Worm (Caenorhabditis elegans) whole organism, L2 larva: ENCODE results near the gene sre-26.

Experiments used
- ama-1 ChIP-seq: fragments of 150-350 bp; optimal IDR thresholded peaks from 2 replicates; lab custom pipeline; 2018; ENCODE audit warnings: inconsistent platforms
- ceh-82 ChIP-seq: fragments of 150-350 bp; optimal IDR thresholded peaks from 2 replicates; lab custom pipeline; 2014; ENCODE audit warnings: missing biosample characterization, missing genetic modification characterization
- egl-27 ChIP-seq: sonication (generic microtip); optimal IDR thresholded peaks from 3 replicates; lab custom pipeline; 2017; ENCODE audit warnings: missing biosample characterization, missing genetic modification reagents, missing genetic modification characterization
- elt-1 ChIP-seq: fragments of 150-350 bp; optimal IDR thresholded peaks from 2 replicates; lab custom pipeline; 2014; ENCODE audit warnings: missing biosample characterization, missing genetic modification characterization
- lin-39 ChIP-seq: fragments of 150-350 bp; optimal IDR thresholded peaks from 2 replicates; lab custom pipeline; 2014; ENCODE audit warnings: missing biosample characterization, missing genetic modification reagents, missing genetic modification characterization
- mdl-1 ChIP-seq, 2 experiments: fragments of 150-350 bp in 1 of 2; sonication (generic microtip) in 1 of 2; optimal IDR thresholded peaks; 2 replicates each; lab custom pipeline; 2017; ENCODE audit warnings: missing biosample characterization in 2 of 2, missing genetic modification characterization in 2 of 2
- nhr-11 ChIP-seq: fragments of 150-350 bp; optimal IDR thresholded peaks from 2 replicates; lab custom pipeline; 2014; ENCODE audit warnings: missing biosample characterization, missing genetic modification characterization
- nhr-23 ChIP-seq: fragments of 150-350 bp; optimal IDR thresholded peaks from 2 replicates; lab custom pipeline; 2014; ENCODE audit warnings: missing biosample characterization, missing genetic modification reagents, missing genetic modification characterization
- nhr-237 ChIP-seq: fragments of 150-350 bp; optimal IDR thresholded peaks from 2 replicates; lab custom pipeline; 2014; ENCODE audit warnings: missing biosample characterization, missing genetic modification characterization
- nhr-77 ChIP-seq: fragments of 150-350 bp; optimal IDR thresholded peaks from 2 replicates; lab custom pipeline; 2014; ENCODE audit warnings: missing biosample characterization, missing genetic modification characterization
- zag-1 ChIP-seq: fragments of 150-350 bp; optimal IDR thresholded peaks from 2 replicates; lab custom pipeline; 2014; ENCODE audit warnings: missing biosample characterization, missing genetic modification characterization

DNA sequence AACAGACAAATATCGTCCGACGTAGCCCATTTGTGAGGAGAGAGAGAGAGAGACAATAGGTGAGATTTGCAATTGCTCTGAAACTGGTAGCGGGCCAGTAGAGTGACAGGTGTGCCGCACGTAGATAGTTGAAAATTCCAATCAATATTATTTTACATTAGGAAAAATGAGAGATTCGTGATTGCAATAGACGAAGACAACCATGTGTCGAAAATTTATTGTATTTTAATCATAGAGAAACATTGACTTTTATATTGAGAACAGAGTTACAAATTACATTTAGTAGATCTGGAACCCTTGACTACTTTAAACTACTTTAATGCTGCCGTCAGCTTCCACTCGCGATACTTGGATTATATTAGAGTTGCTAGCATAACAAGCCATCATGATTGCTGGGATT is 8.0 kb downstream of the sre-26 start, which contains the start of gene Y57A10C.1:
- no peak for TF ChIP-seq nhr-23 (tag; lab: Kevin White, UChicago)
- TF ChIP-seq zag-1 = no peak
- no peak for TF ChIP-seq ceh-82 (tag; lab: Kevin White, UChicago)
- TF ChIP-seq nhr-237 = no peak
- no peak for TF ChIP-seq mdl-1 (tag; optimal IDR thresholded peaks at IDR 0.05; lab: Kevin White, UChicago)
- no peak for TF ChIP-seq nhr-11 (tag; lab: Kevin White, UChicago)
- TF ChIP-seq egl-27 (tag; lab: Kevin White, UChicago) = no peak
- no peak for TF ChIP-seq nhr-77 (tag; lab: Kevin White, UChicago)
- no peak for TF ChIP-seq elt-1 (tag; lab: Kevin White, UChicago)
- no peak for TF ChIP-seq lin-39 (tag; lab: Kevin White, UChicago)
- TF ChIP-seq ama-1 = no peak
